Fruit fly (Drosophila melanogaster) whole organism, embryonic: ENCODE data around the gene Gcna.

ENCODE experiments used
- Ada2b ChIP-seq: fragments of 200-800 bp; sonication (Bioruptor generic); IDR thresholded peaks from 2 replicates; pipeline ENCODE4 v1.3.6; 2022; ENCODE audit warnings: missing biosample characterization, missing genetic modification characterization
- B-H1 ChIP-seq: fragments of 200-800 bp; sonication (Bioruptor generic); IDR thresholded peaks from 3 replicates; pipeline ENCODE4 v1.3.6; 2022; ENCODE audit warnings: missing biosample characterization, missing genetic modification characterization
- Bteb2 ChIP-seq: fragments of 200-800 bp; sonication (Bioruptor generic); optimal IDR thresholded peaks from 2 replicates; lab custom pipeline; 2016; ENCODE audit warnings: missing biosample characterization, missing genetic modification characterization
- CG10431 ChIP-seq: fragments of 200-800 bp; sonication (Bioruptor generic); optimal IDR thresholded peaks from 3 replicates; lab custom pipeline; 2018; ENCODE audit warnings: missing biosample characterization, mild to moderate bottlenecking, missing genetic modification characterization
- CG12071 ChIP-seq: fragments of 200-800 bp; sonication (Bioruptor generic); optimal IDR thresholded peaks from 3 replicates; lab custom pipeline; 2018; ENCODE audit warnings: missing biosample characterization, mild to moderate bottlenecking, missing genetic modification characterization
- CG12659 ChIP-seq: fragments of 200-800 bp; sonication (Bioruptor generic); optimal IDR thresholded peaks from 3 replicates; lab custom pipeline; 2017; ENCODE audit warnings: mild to moderate bottlenecking, missing biosample characterization, missing genetic modification reagents, missing genetic modification characterization
- CG14441 ChIP-seq: fragments of 200-800 bp; sonication (Bioruptor generic); IDR thresholded peaks from 2 replicates; pipeline ENCODE4 v1.3.6; 2022; ENCODE audit warnings: missing biosample characterization, missing genetic modification characterization
- CG14860 ChIP-seq: fragments of 200-800 bp; sonication (Bioruptor generic); IDR thresholded peaks from 3 replicates; pipeline ENCODE4 v1.3.6; 2022; ENCODE audit warnings: missing biosample characterization, missing genetic modification characterization; ENCODE audit not compliant: partially characterized antibody
- CG15073 ChIP-seq: fragments of 200-800 bp; sonication (Bioruptor generic); optimal IDR thresholded peaks from 2 replicates; lab custom pipeline; 2016; ENCODE audit warnings: missing biosample characterization, missing genetic modification characterization
- CG15269 ChIP-seq: fragments of 200-800 bp; sonication (Bioruptor generic); optimal IDR thresholded peaks from 2 replicates; lab custom pipeline; 2018; ENCODE audit warnings: missing biosample characterization, mild to moderate bottlenecking, missing genetic modification characterization, moderate library complexity
- CG2199 ChIP-seq: fragments of 200-800 bp; sonication (Bioruptor generic); IDR thresholded peaks from 3 replicates; pipeline ENCODE4 v1.3.6; 2022; ENCODE audit warnings: missing biosample characterization, missing genetic modification characterization
- CG30431 ChIP-seq: fragments of 200-800 bp; sonication (Bioruptor generic); optimal IDR thresholded peaks from 2 replicates; lab custom pipeline; 2017; ENCODE audit warnings: missing biosample characterization, missing genetic modification characterization
- CG31388 ChIP-seq: fragments of 200-800 bp; sonication (Bioruptor generic); optimal IDR thresholded peaks from 2 replicates; lab custom pipeline; 2016; ENCODE audit warnings: missing biosample characterization, missing genetic modification characterization
- CG32532 ChIP-seq: fragments of 200-800 bp; sonication (Bioruptor generic); IDR thresholded peaks from 2 replicates; pipeline ENCODE4 v1.3.6; 2022; ENCODE audit warnings: missing biosample characterization, missing genetic modification characterization
- CG6654 ChIP-seq: fragments of 200-800 bp; sonication (Bioruptor generic); optimal IDR thresholded peaks from 2 replicates; lab custom pipeline; 2017; ENCODE audit warnings: missing biosample characterization, mild to moderate bottlenecking, missing genetic modification characterization
- CG7271 ChIP-seq: fragments of 200-800 bp; sonication (Bioruptor generic); optimal IDR thresholded peaks from 2 replicates; lab custom pipeline; 2018; ENCODE audit warnings: missing biosample characterization, mild to moderate bottlenecking, missing genetic modification characterization, moderate library complexity
- CG8089 ChIP-seq: fragments of 200-800 bp; sonication (Bioruptor generic); optimal IDR thresholded peaks from 3 replicates; lab custom pipeline; 2016; ENCODE audit warnings: missing biosample characterization, missing genetic modification characterization
- CG9609 ChIP-seq: fragments of 200-800 bp; sonication (Bioruptor generic); optimal IDR thresholded peaks from 3 replicates; lab custom pipeline; 2016; ENCODE audit warnings: missing biosample characterization, missing genetic modification characterization
- Camta ChIP-seq: fragments of 200-800 bp; sonication (Bioruptor generic); optimal IDR thresholded peaks from 2 replicates; lab custom pipeline; 2016; ENCODE audit warnings: missing biosample characterization, missing genetic modification characterization
- CkIIα-i1 ChIP-seq: fragments of 200-800 bp; sonication (Bioruptor generic); IDR thresholded peaks from 2 replicates; pipeline ENCODE4 v1.3.6; 2022; ENCODE audit warnings: missing biosample characterization, missing genetic modification characterization
- CoRest ChIP-seq: fragments of 200-800 bp; sonication (Bioruptor generic); optimal IDR thresholded peaks from 3 replicates; lab custom pipeline; 2018; ENCODE audit warnings: missing biosample characterization, mild to moderate bottlenecking, missing genetic modification characterization, moderate library complexity
- CrebB ChIP-seq: fragments of 200-800 bp; sonication (Bioruptor generic); optimal IDR thresholded peaks from 3 replicates; lab custom pipeline; 2018; ENCODE audit warnings: missing biosample characterization, mild to moderate bottlenecking, missing genetic modification characterization
- Fer1 ChIP-seq: fragments of 200-800 bp; sonication (Bioruptor generic); optimal IDR thresholded peaks from 2 replicates; lab custom pipeline; 2017; ENCODE audit warnings: missing biosample characterization, mild to moderate bottlenecking, missing genetic modification characterization
- GATAe ChIP-seq: fragments of 200-800 bp; sonication (Bioruptor generic); conservative IDR thresholded peaks from 2 replicates; pipeline ENCODE4 v1.3.6; 2022; ENCODE audit warnings: missing biosample characterization, missing genetic modification characterization
- HLH4C ChIP-seq: fragments of 200-800 bp; sonication (Bioruptor generic); IDR thresholded peaks from 3 replicates; pipeline ENCODE4 v1.3.6; 2022; ENCODE audit warnings: missing biosample characterization, missing genetic modification characterization; ENCODE audit not compliant: partially characterized antibody
- Hmr ChIP-seq: fragments of 200-800 bp; sonication (Bioruptor generic); optimal IDR thresholded peaks from 3 replicates; lab custom pipeline; 2017; ENCODE audit warnings: mild to moderate bottlenecking, missing biosample characterization, missing genetic modification reagents, missing genetic modification characterization
- Lim3 ChIP-seq: fragments of 200-800 bp; sonication (Bioruptor generic); IDR thresholded peaks from 2 replicates; pipeline ENCODE4 v1.3.6; 2022; ENCODE audit warnings: missing biosample characterization, missing genetic modification characterization
- Mrtf ChIP-seq: fragments of 200-800 bp; sonication (Bioruptor generic); IDR thresholded peaks from 3 replicates; pipeline ENCODE4 v1.3.6; 2022; ENCODE audit warnings: missing biosample characterization, missing genetic modification characterization
- Nf-YA ChIP-seq: fragments of 200-800 bp; sonication (Bioruptor generic); IDR thresholded peaks from 2 replicates; pipeline ENCODE4 v1.3.6; 2022; ENCODE audit warnings: missing biosample characterization, missing genetic modification characterization
- NfI ChIP-seq: fragments of 200-800 bp; sonication (Bioruptor generic); optimal IDR thresholded peaks from 3 replicates; lab custom pipeline; 2018; ENCODE audit warnings: missing biosample characterization, mild to moderate bottlenecking, missing genetic modification characterization, moderate library complexity
- Oli ChIP-seq: fragments of 200-800 bp; sonication (Bioruptor generic); optimal IDR thresholded peaks from 2 replicates; lab custom pipeline; 2018; ENCODE audit warnings: missing biosample characterization, mild to moderate bottlenecking, missing genetic modification characterization, moderate library complexity
- Ptx1 ChIP-seq: fragments of 200-800 bp; sonication (Bioruptor generic); IDR thresholded peaks from 2 replicates; pipeline ENCODE4 v1.3.6; 2022; ENCODE audit warnings: missing biosample characterization, missing genetic modification characterization
- Rx ChIP-seq: fragments of 200-800 bp; sonication (Bioruptor generic); IDR thresholded peaks from 2 replicates; pipeline ENCODE4 v1.3.6; 2022; ENCODE audit warnings: missing biosample characterization, missing genetic modification characterization
- Scr ChIP-seq: fragments of 200-800 bp; sonication (Bioruptor generic); IDR thresholded peaks from 2 replicates; pipeline ENCODE4 v1.3.6; 2022; ENCODE audit warnings: missing biosample characterization, missing genetic modification characterization; ENCODE audit not compliant: partially characterized antibody
- Spps ChIP-seq: fragments of 200-800 bp; sonication (Bioruptor generic); optimal IDR thresholded peaks from 2 replicates; lab custom pipeline; 2018; ENCODE audit warnings: missing biosample characterization, mild to moderate bottlenecking, missing genetic modification characterization
- bab2 ChIP-seq: fragments of 200-800 bp; sonication (Bioruptor generic); optimal IDR thresholded peaks from 2 replicates; lab custom pipeline; 2016; ENCODE audit warnings: missing biosample characterization, missing genetic modification characterization
- bcd ChIP-seq: fragments of 200-800 bp; sonication (Bioruptor generic); optimal IDR thresholded peaks from 2 replicates; lab custom pipeline; 2017; ENCODE audit warnings: missing biosample characterization, mild to moderate bottlenecking, missing genetic modification characterization
- dmrt99B ChIP-seq: fragments of 200-800 bp; sonication (Bioruptor generic); optimal IDR thresholded peaks from 2 replicates; lab custom pipeline; 2018; ENCODE audit warnings: missing biosample characterization, mild to moderate bottlenecking, missing genetic modification characterization, moderate library complexity
- exex ChIP-seq: fragments of 200-800 bp; sonication (Bioruptor generic); optimal IDR thresholded peaks from 4 replicates; lab custom pipeline; 2018; ENCODE audit warnings: missing biosample characterization, mild to moderate bottlenecking, missing genetic modification characterization, moderate library complexity
- gsb ChIP-seq: fragments of 200-800 bp; sonication (Bioruptor generic); IDR thresholded peaks from 2 replicates; pipeline ENCODE4 v1.3.6; 2022; ENCODE audit warnings: missing biosample characterization, missing genetic modification characterization
- jing ChIP-seq: fragments of 200-800 bp; sonication (Bioruptor generic); optimal IDR thresholded peaks from 2 replicates; lab custom pipeline; 2018; ENCODE audit warnings: missing biosample characterization, mild to moderate bottlenecking, missing genetic modification characterization
- jumu ChIP-seq: fragments of 200-800 bp; sonication (Bioruptor generic); optimal IDR thresholded peaks from 3 replicates; lab custom pipeline; 2016; ENCODE audit warnings: missing biosample characterization, missing genetic modification characterization
- phol ChIP-seq: fragments of 200-800 bp; sonication (Bioruptor generic); optimal IDR thresholded peaks from 3 replicates; lab custom pipeline; 2018; ENCODE audit warnings: missing biosample characterization, mild to moderate bottlenecking, missing genetic modification characterization, moderate library complexity
- psq ChIP-seq: fragments of 200-800 bp; sonication (Bioruptor generic); optimal IDR thresholded peaks from 2 replicates; lab custom pipeline; 2017; ENCODE audit warnings: missing biosample characterization, missing genetic modification characterization
- pum ChIP-seq: fragments of 200-800 bp; sonication (Bioruptor generic); optimal IDR thresholded peaks from 2 replicates; lab custom pipeline; 2016; ENCODE audit warnings: missing biosample characterization, missing genetic modification characterization
- repo ChIP-seq: fragments of 200-800 bp; sonication (Bioruptor generic); optimal IDR thresholded peaks from 2 replicates; lab custom pipeline; 2016; ENCODE audit warnings: missing biosample characterization, missing genetic modification characterization
- seq ChIP-seq: fragments of 200-800 bp; sonication (Bioruptor generic); IDR thresholded peaks from 2 replicates; pipeline ENCODE4 v1.3.6; 2022; ENCODE audit warnings: missing biosample characterization, missing genetic modification characterization
- tx ChIP-seq: fragments of 200-800 bp; sonication (Bioruptor generic); optimal IDR thresholded peaks from 2 replicates; lab custom pipeline; 2016; ENCODE audit warnings: missing biosample characterization, missing genetic modification characterization
- unc-4 ChIP-seq: fragments of 200-800 bp; sonication (Bioruptor generic); IDR thresholded peaks from 2 replicates; pipeline ENCODE4 v1.3.6; 2022; ENCODE audit warnings: missing biosample characterization, missing genetic modification characterization; ENCODE audit not compliant: partially characterized antibody
- vnd ChIP-seq: fragments of 200-800 bp; sonication (Bioruptor generic); IDR thresholded peaks from 3 replicates; pipeline ENCODE4 v1.3.6; 2022; ENCODE audit warnings: missing biosample characterization, missing genetic modification characterization; ENCODE audit not compliant: partially characterized antibody
- zfh1 ChIP-seq: fragments of 200-800 bp; sonication (Bioruptor generic); IDR thresholded peaks from 3 replicates; pipeline ENCODE4 v1.3.6; 2022; ENCODE audit warnings: missing biosample characterization, missing genetic modification characterization

Gene Gcna

dm6 chrX:1880139-1880556 is 14.5 kb upstream of the Gcna start, which contains the start of gene Coa8 (continued):
- TF ChIP-seq Oli (tag; lab: Kevin White, UChicago) (peak; percentile 17), Bteb2 (GFP tag; lab: Kevin White, UChicago) (peak; percentile 2), CG15073 (no peak), CG2199 (GFP tag; lab: Robert Waterston, UW) (no peak), unc-4 (peak; percentile 28; the same call in 1 of the 2 replicates), B-H1 (GFP tag; lab: Robert Waterston, UW) (peak; percentile 36; the same call in 2 of the 3 replicates), CG8089 (peak; percentile 23), dmrt99B (tag; lab: Kevin White, UChicago) (no peak), CG7271 (tag; lab: Kevin White, UChicago) (no peak), GATAe (no peak), CG10431 (peak; percentile 8), Spps (no peak), CG12659 (GFP tag; lab: Kevin White, UChicago) (peak; percentile 25), Ptx1 (GFP tag; lab: Robert Waterston, UW) (peak; percentile 59), CG9609 (GFP tag; lab: Kevin White, UChicago) (peak; percentile 66), Nf-YA (no peak; the same call in 1 of the 2 replicates), CG32532 (GFP tag; lab: Robert Waterston, UW) (peak; percentile 71; the same call in 1 of the 2 replicates), Ada2b (GFP tag; lab: Robert Waterston, UW) (peak; percentile 28; the same call in 1 of the 2 replicates), Rx (GFP tag; lab: Robert Waterston, UW) (peak; percentile 14; the same call in 1 of the 2 replicates), CG14441 (GFP tag; lab: Robert Waterston, UW) (peak; percentile 52; the same call in 1 of the 2 replicates), Lim3 (no peak), CG14860 (GFP tag; lab: Robert Waterston, UW) (peak; percentile 44; the same call in 2 of the 3 replicates), exex (no peak), Fer1 (GFP tag; lab: Kevin White, UChicago) (peak; percentile 34), CG6654 (no peak), Scr (peak; percentile 11), CG15269 (tag; lab: Kevin White, UChicago) (peak; percentile 55), NfI (GFP tag; lab: Kevin White, UChicago) (peak; percentile 51), CrebB (no peak), tx (GFP tag; lab: Kevin White, UChicago) (no peak), pum (GFP tag; lab: Kevin White, UChicago) (peak; percentile 46), Hmr (GFP tag; lab: Kevin White, UChicago) (peak; percentile 28), zfh1 (peak; percentile 46; the same call in 2 of the 3 replicates), CG12071 (no peak), repo (peak; percentile 18), Camta (GFP tag; lab: Kevin White, UChicago) (no peak), CoRest (tag; lab: Kevin White, UChicago) (peak; percentile 25), bcd (GFP tag; lab: Kevin White, UChicago) (peak; percentile 37), jumu (GFP tag; lab: Kevin White, UChicago) (peak; percentile 17), bab2 (no peak), vnd (GFP tag; lab: Robert Waterston, UW) (peak; percentile 50), seq (GFP tag; lab: Robert Waterston, UW) (no peak), Mrtf (GFP tag; lab: Robert Waterston, UW) (no peak), psq (GFP tag; lab: Kevin White, UChicago) (no peak), CG30431 (GFP tag; lab: Kevin White, UChicago) (no peak), HLH4C (peak; percentile 42; the same call in 1 of the 3 replicates), gsb (no peak), jing (GFP tag; lab: Kevin White, UChicago) (no peak), phol (tag; lab: Kevin White, UChicago) (peak; percentile 45), CkIIα-i1 (GFP tag; lab: Robert Waterston, UW) (no peak), CG31388 (no peak)
